Fruit fly (Drosophila melanogaster): ENCODE data around the gene CheB93b.

dm6 chr3R:21426795-21427194 is 17.9 kb downstream of the CheB93b start:
- TF ChIP-seq ss (GFP tag; optimal IDR thresholded peaks at IDR 0.05) = no peak
- no peak for TF ChIP-seq eg (GFP tag; IDR thresholded peaks at IDR 0.05)
- no peak for TF ChIP-seq Sox102F (GFP tag; optimal IDR thresholded peaks at IDR 0.05)
- no peak for TF ChIP-seq CG6163 (GFP tag; IDR thresholded peaks at IDR 0.05)
- TF ChIP-seq cyc (GFP tag; optimal IDR thresholded peaks at IDR 0.05) = no peak
- TF ChIP-seq CG3032 (tag; optimal IDR thresholded peaks at IDR 0.05) = no peak
- TF ChIP-seq CG4318 (GFP tag; optimal IDR thresholded peaks at IDR 0.05) = no peak
- no peak for TF ChIP-seq CG8119 (GFP tag; IDR thresholded peaks at IDR 0.05)

All from whole organism, prepupa.